Worm (Caenorhabditis elegans): Measurements from ENCODE around the gene ric-3.

ce11 chrIV:7868607-7869006 is 50.6 kb downstream of the ric-3 start, which contains the start of gene flp-10:
- TF ChIP-seq T22C8.4 (GFP tag; IDR thresholded peaks at IDR 0.05) (no peak), klf-2 (GFP tag; conservative IDR thresholded peaks at IDR 0.05) (no peak), med-1 (GFP tag; optimal IDR thresholded peaks at IDR 0.05; ENCODE audit: insufficient read depth) (no peak)
